Fruit fly (Drosophila melanogaster): ENCODE data around the gene Saf-B.

The Saf-B gene

DNA sequence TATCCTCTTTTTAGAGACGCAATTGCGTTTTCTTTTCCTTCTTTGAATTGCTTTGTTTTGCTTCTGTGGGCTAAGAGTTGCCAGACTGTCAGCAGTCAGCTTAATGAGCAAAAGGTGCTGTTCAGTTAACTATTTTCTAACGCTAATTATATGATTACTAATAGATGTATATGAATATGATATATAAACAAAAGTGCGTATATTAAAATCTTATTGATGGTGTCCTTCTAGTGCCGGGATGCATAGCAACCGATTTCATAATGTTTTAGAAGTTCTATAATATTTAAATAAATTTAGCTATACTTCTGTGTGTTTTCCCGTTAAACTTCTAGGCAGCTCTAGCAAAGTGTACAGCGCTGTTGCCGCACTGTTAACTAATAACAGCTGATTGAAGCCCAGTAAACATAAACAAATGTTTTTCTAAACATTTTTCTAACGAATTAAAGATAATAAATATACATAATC lies 12.7 kb downstream of the Saf-B start, which contains the start of the genes Kaz and CG43273 (continued):
- TF ChIP-seq CG6272 (GFP tag; IDR thresholded peaks at IDR 0.05) (peak; percentile 40; the same call in 1 of the 2 replicates), sens (GFP tag) (peak; percentile 81), dmrt99B (tag; optimal IDR thresholded peaks at IDR 0.05) (no peak), insv (GFP tag; optimal IDR thresholded peaks at IDR 0.05) (peak in 1 of 2 experiments; percentile 14), NK7.1 (GFP tag; optimal IDR thresholded peaks at IDR 0.05) (no peak), inv (GFP tag; IDR thresholded peaks at IDR 0.05; ENCODE audit: partially characterized antibody) (no peak), ap (GFP tag; IDR thresholded peaks at IDR 0.05) (no peak), CG14710 (tag; optimal IDR thresholded peaks at IDR 0.05) (peak; percentile 81), CG9609 (GFP tag; optimal IDR thresholded peaks at IDR 0.05) (no peak), CG12659 (GFP tag; optimal IDR thresholded peaks at IDR 0.05) (peak; percentile 68), CG1832 (GFP tag; optimal IDR thresholded peaks at IDR 0.05) (no peak), mirr (GFP tag; optimal IDR thresholded peaks at IDR 0.05) (no peak), CG31224 (GFP tag; IDR thresholded peaks at IDR 0.05) (no peak; the same call in 1 of the 2 replicates), HLH3B (GFP tag; IDR thresholded peaks at IDR 0.05) (no peak), gsb-n (tag; optimal IDR thresholded peaks at IDR 0.05) (no peak), nmo (GFP tag; optimal IDR thresholded peaks at IDR 0.05) (peak; percentile 83), HLH54F (GFP tag; optimal IDR thresholded peaks at IDR 0.05) (no peak), sqz (GFP tag; optimal IDR thresholded peaks at IDR 0.05) (no peak), NfI (GFP tag; optimal IDR thresholded peaks at IDR 0.05) (peak; percentile 74), Gug (GFP tag; IDR thresholded peaks at IDR 0.05) (no peak; the same call in 3 of the 4 replicates), cad (GFP tag; optimal IDR thresholded peaks at IDR 0.05) (no peak), slbo (GFP tag; IDR thresholded peaks at IDR 0.05) (peak; percentile 71), tgo (GFP tag; IDR thresholded peaks at IDR 0.05) (peak; percentile 26; the same call in 1 of the 3 replicates), gem (tag; optimal IDR thresholded peaks at IDR 0.05) (no peak), ERR (GFP tag; optimal IDR thresholded peaks at IDR 0.05) (no peak), CG18619 (GFP tag; optimal IDR thresholded peaks at IDR 0.05) (peak; percentile 36), danr (GFP tag; IDR thresholded peaks at IDR 0.05) (no peak), CG1792 (GFP tag; optimal IDR thresholded peaks at IDR 0.05) (no peak), CG18599 (GFP tag; optimal IDR thresholded peaks at IDR 0.05) (peak; percentile 67), otp (GFP tag; IDR thresholded peaks at IDR 0.05) (no peak), CG8089 (GFP tag; optimal IDR thresholded peaks at IDR 0.05) (no peak), CG12744 (GFP tag; optimal IDR thresholded peaks at IDR 0.05) (no peak), NC2β (GFP tag; optimal IDR thresholded peaks at IDR 0.05) (no peak), CG7928 (GFP tag; optimal IDR thresholded peaks at IDR 0.05) (no peak), stwl (tag; optimal IDR thresholded peaks at IDR 0.05) (no peak), CG6854 (GFP tag; optimal IDR thresholded peaks at IDR 0.05) (peak; percentile 11), ara (GFP tag; IDR thresholded peaks at IDR 0.05) (no peak), HLH4C (GFP tag; IDR thresholded peaks at IDR 0.05; ENCODE audit: partially characterized antibody) (no peak), Ets65A (GFP tag) (peak; percentile 87), Meics (GFP tag; optimal IDR thresholded peaks at IDR 0.05) (peak; percentile 58), CG34224 (GFP tag; IDR thresholded peaks at IDR 0.05; ENCODE audit: partially characterized antibody) (no peak), CG17328 (GFP tag; IDR thresholded peaks at IDR 0.05) (peak; percentile 33; the same call in 1 of the 2 replicates), CG4730 (GFP tag; IDR thresholded peaks at IDR 0.05) (no peak), CG12299 (tag; optimal IDR thresholded peaks at IDR 0.05) (peak; percentile 38), sima (GFP tag; optimal IDR thresholded peaks at IDR 0.05) (no peak), CG7786 (GFP tag; optimal IDR thresholded peaks at IDR 0.05) (no peak), Ada2b (GFP tag; IDR thresholded peaks at IDR 0.05) (no peak), ssp (GFP tag; IDR thresholded peaks at IDR 0.05) (0 out of 2 replicates have a peak, but pooled peaks have one; percentile 27), CG10267 (tag; optimal IDR thresholded peaks at IDR 0.05) (peak; percentile 68), CG16779 (GFP tag; IDR thresholded peaks at IDR 0.05) (no peak), CG8765 (GFP tag; IDR thresholded peaks at IDR 0.05) (no peak), onecut (GFP tag; IDR thresholded peaks at IDR 0.05) (no peak)

Data from whole organism, embryonic.